Worm (Caenorhabditis elegans) whole organism, L4 larva: ENCODE results near the gene atl-1.

ENCODE experiments used
- ama-1 ChIP-seq: fragments of 150-350 bp; optimal IDR thresholded peaks from 2 replicates; lab custom pipeline; 2014; ENCODE audit warnings: inconsistent platforms, mixed read lengths
- hmg-1.1 ChIP-seq: fragments of 200-800 bp; sonication (Bioruptor generic); IDR thresholded peaks from 2 replicates; pipeline ENCODE4 v1.3.6; 2022; ENCODE audit warnings: missing genetic modification reagents, missing genetic modification characterization, missing compliant biosample characterization
- lin-13 ChIP-seq: fragments of 150-350 bp; optimal IDR thresholded peaks from 2 replicates; lab custom pipeline; 2014; ENCODE audit warnings: missing biosample characterization, missing genetic modification reagents, missing genetic modification characterization
- lir-3 ChIP-seq: sonication (generic microtip); optimal IDR thresholded peaks from 2 replicates; lab custom pipeline; 2016; ENCODE audit warnings: mild to moderate bottlenecking, missing genetic modification characterization, missing compliant biosample characterization
- mep-1 ChIP-seq: fragments of 150-350 bp; sonication (generic microtip); optimal IDR thresholded peaks from 3 replicates; lab custom pipeline; 2014; ENCODE audit warnings: missing biosample characterization, missing genetic modification characterization
- pha-4 ChIP-seq, 2 experiments: fragments of 150-350 bp in 1 of 2; fragments of 200-800 bp in 1 of 2; sonication (Bioruptor generic) in 1 of 2; IDR thresholded peaks in 1 of 2; optimal IDR thresholded peaks in 1 of 2; 2 replicates each; pipeline versions ENCODE4 v1.3.6 to Lab custom; 2014 to 2022; ENCODE audit warnings: missing genetic modification characterization in 2 of 2, missing genetic modification reagents in 2 of 2, missing biosample characterization in 1 of 2, missing compliant biosample characterization in 1 of 2
- pqm-1 ChIP-seq: sonication (generic microtip); optimal IDR thresholded peaks from 2 replicates; lab custom pipeline; 2017; ENCODE audit warnings: missing biosample characterization, missing genetic modification characterization
- spr-1 ChIP-seq: sonication (generic microtip); optimal IDR thresholded peaks from 2 replicates; lab custom pipeline; 2016; ENCODE audit warnings: mild to moderate bottlenecking, missing genetic modification characterization, missing compliant biosample characterization
- unc-39 ChIP-seq: sonication (generic microtip); optimal IDR thresholded peaks from 2 replicates; lab custom pipeline; 2017; ENCODE audit warnings: missing biosample characterization, missing genetic modification characterization
- unc-62 ChIP-seq, 3 experiments: fragments of 150-350 bp in 1 of 3; sonication (generic microtip); optimal IDR thresholded peaks in 2 of 3; peaks in 1 of 3; 1 replicate in 1 of 3; 2 replicates in 2 of 3; lab custom pipeline; 2014 to 2017; ENCODE audit warnings: missing biosample characterization in 3 of 3, missing genetic modification characterization in 3 of 3, missing genetic modification reagents in 3 of 3, missing genotype in 1 of 3

DNA sequence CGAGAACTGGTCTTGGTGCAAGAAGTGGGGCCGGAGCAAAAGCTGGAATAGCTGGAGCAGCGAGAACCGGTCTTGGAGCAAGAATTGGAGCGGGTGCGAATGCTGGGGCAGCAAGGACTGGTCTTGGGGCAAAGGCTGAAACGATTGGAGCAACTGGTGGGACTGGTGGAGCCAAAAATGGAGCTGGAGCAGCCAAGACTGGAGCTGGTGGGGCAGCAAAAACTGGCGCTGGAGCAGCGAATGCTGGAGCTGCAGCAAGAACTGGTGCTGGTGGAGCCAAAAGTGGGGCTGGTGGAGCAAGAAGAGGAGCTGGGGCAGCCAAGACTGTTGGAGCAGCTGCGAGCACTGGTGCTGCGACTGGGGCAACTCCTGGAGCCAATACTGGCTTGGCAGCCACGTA, 16.8 kb downstream of the atl-1 start:
- no peak; the same call in 1 of the 2 replicates for TF ChIP-seq pha-4 (GFP tag; IDR thresholded peaks at IDR 0.05; lab: Robert Waterston, UW)
- TF ChIP-seq pha-4 (tag; optimal IDR thresholded peaks at IDR 0.05; lab: Kevin White, UChicago): no peak
- no peak for TF ChIP-seq unc-62 (GFP tag; optimal IDR thresholded peaks at IDR 0.05 in 1 of 2; lab: Kevin White, UChicago)
- TF ChIP-seq unc-62 (tag; optimal IDR thresholded peaks at IDR 0.05; lab: Kevin White, UChicago): no peak
- no peak for TF ChIP-seq unc-39 (tag; lab: Kevin White, UChicago)
- no peak for TF ChIP-seq hmg-1.1 (GFP tag; lab: Robert Waterston, UW)
- no peak for TF ChIP-seq spr-1 (tag; lab: Kevin White, UChicago)
- no peak for TF ChIP-seq ama-1
- TF ChIP-seq lin-13: no peak
- TF ChIP-seq lir-3: no peak
- TF ChIP-seq mep-1 (tag; lab: Kevin White, UChicago): no peak
- TF ChIP-seq pqm-1 (tag; lab: Kevin White, UChicago): no peak
